Worm (Caenorhabditis elegans) whole organism, early embryonic: Measurements from ENCODE around the gene col-131.

Experiments
- B0310.2 ChIP-seq: sonication (generic microtip); optimal IDR thresholded peaks from 2 replicates; lab custom pipeline; 2016; ENCODE audit warnings: mild to moderate bottlenecking, missing genetic modification characterization, missing compliant biosample characterization
- F13C5.2 ChIP-seq: sonication (generic microtip); optimal IDR thresholded peaks from 2 replicates; lab custom pipeline; 2017; ENCODE audit warnings: mild to moderate bottlenecking, missing genetic modification characterization, inconsistent platforms, missing compliant biosample characterization
- aly-1 ChIP-seq: sonication (generic microtip); optimal IDR thresholded peaks from 2 replicates; lab custom pipeline; 2016; ENCODE audit warnings: missing genetic modification characterization, missing compliant biosample characterization
- ama-1 ChIP-seq: fragments of 150-350 bp; optimal IDR thresholded peaks from 2 replicates; lab custom pipeline; 2014
- ceh-13 ChIP-seq: fragments of 200-800 bp; sonication (Bioruptor generic); optimal IDR thresholded peaks from 2 replicates; lab custom pipeline; 2018; ENCODE audit warnings: mild to moderate bottlenecking, missing genetic modification characterization, missing compliant biosample characterization
- ceh-36 ChIP-seq: sonication (generic microtip); optimal IDR thresholded peaks from 2 replicates; lab custom pipeline; 2016; ENCODE audit warnings: missing genetic modification characterization, inconsistent platforms, missing compliant biosample characterization
- ets-7 ChIP-seq: sonication (generic microtip); optimal IDR thresholded peaks from 2 replicates; lab custom pipeline; 2016; ENCODE audit warnings: missing genotype, missing genetic modification characterization, missing compliant biosample characterization
- flt-1 ChIP-seq: fragments of 200-800 bp; sonication (Bioruptor generic); IDR thresholded peaks from 2 replicates; pipeline ENCODE4 v1.3.6; 2022; ENCODE audit warnings: missing genetic modification characterization, missing compliant biosample characterization
- hmbx-1 ChIP-seq: sonication (generic microtip); optimal IDR thresholded peaks from 2 replicates; lab custom pipeline; 2016; ENCODE audit warnings: mild to moderate bottlenecking, missing genetic modification characterization, missing compliant biosample characterization
- hmg-4 ChIP-seq: fragments of 200-800 bp; sonication (Bioruptor generic); optimal IDR thresholded peaks from 2 replicates; lab custom pipeline; 2018; ENCODE audit warnings: mild to moderate bottlenecking, missing genetic modification characterization, missing compliant biosample characterization
- hnd-1 ChIP-seq: sonication (generic microtip); optimal IDR thresholded peaks from 2 replicates; lab custom pipeline; 2016; ENCODE audit warnings: missing genetic modification characterization, missing compliant biosample characterization
- pes-1 ChIP-seq: fragments of 200-800 bp; sonication (Bioruptor generic); IDR thresholded peaks from 2 replicates; pipeline ENCODE4 v1.3.6; 2022; ENCODE audit warnings: missing genetic modification reagents, missing genetic modification characterization, missing compliant biosample characterization
- scrt-1 ChIP-seq: fragments of 200-800 bp; sonication (Bioruptor generic); IDR thresholded peaks from 2 replicates; pipeline ENCODE4 v1.3.6; 2022; ENCODE audit warnings: missing genetic modification characterization, missing compliant biosample characterization
- sea-1 ChIP-seq: fragments of 200-800 bp; sonication (Bioruptor generic); conservative IDR thresholded peaks from 2 replicates; pipeline ENCODE4 v1.3.6; 2022; ENCODE audit warnings: missing genetic modification characterization, missing compliant biosample characterization
- tbx-11 ChIP-seq: fragments of 200-800 bp; sonication (Bioruptor generic); IDR thresholded peaks from 2 replicates; pipeline ENCODE4 v1.3.6; 2022; ENCODE audit warnings: missing genetic modification characterization, missing compliant biosample characterization
- tbx-37 ChIP-seq: fragments of 200-800 bp; sonication (Bioruptor generic); conservative IDR thresholded peaks from 2 replicates; pipeline ENCODE4 v1.3.6; 2022; ENCODE audit warnings: missing genetic modification reagents, missing genetic modification characterization, missing compliant biosample characterization
- tra-4 ChIP-seq: sonication (generic microtip); optimal IDR thresholded peaks from 2 replicates; lab custom pipeline; 2017; ENCODE audit warnings: missing genetic modification characterization, missing compliant biosample characterization

Gene col-131

ce11 chrIV:13046848-13047247 is 20.3 kb downstream of the col-131 start, which contains the start of gene scl-9:
scl-9 (plus strand) TSS chrIV:13047148.
- TF ChIP-seq tra-4 (tag; lab: Kevin White, UChicago) (no peak), flt-1 (GFP tag; lab: Robert Waterston, UW) (no peak), tbx-37 (GFP tag; lab: Robert Waterston, UW) (no peak), hmg-4 (GFP tag; lab: Kevin White, UChicago) (no peak), F13C5.2 (tag; lab: Kevin White, UChicago) (no peak), scrt-1 (GFP tag; lab: Robert Waterston, UW) (no peak), sea-1 (no peak), ets-7 (tag; lab: Kevin White, UChicago) (no peak), ceh-13 (no peak), pes-1 (GFP tag; lab: Robert Waterston, UW) (no peak), ceh-36 (tag; lab: Kevin White, UChicago) (no peak), hmbx-1 (tag; lab: Kevin White, UChicago) (no peak)

- TF ChIP-seq B0310.2 (tag; lab: Kevin White, UChicago) (no peak), pes-1 (GFP tag; lab: Robert Waterston, UW) (no peak), flt-1 (GFP tag; lab: Robert Waterston, UW) (no peak), hmbx-1 (tag; lab: Kevin White, UChicago) (no peak), hmg-4 (GFP tag; lab: Kevin White, UChicago) (no peak), ama-1 (lab: Kevin White, UChicago) (no peak), tra-4 (tag; lab: Kevin White, UChicago) (no peak), tbx-37 (GFP tag; lab: Robert Waterston, UW) (no peak), ceh-36 (tag; lab: Kevin White, UChicago) (no peak), tbx-11 (GFP tag; lab: Robert Waterston, UW) (no peak)
These were observed 22.1 kb downstream of the col-131 start for ce11 chrIV:13044980-13045379.

ce11 chrIV:13042091-13042490 is 25.0 kb downstream of the col-131 start, which contains the start of gene amt-2:
amt-2 (plus strand) TSS chrIV:13042391.
- TF ChIP-seq ceh-13, result no peak
- TF ChIP-seq tra-4 (tag; lab: Kevin White, UChicago), result no peak
- no peak for TF ChIP-seq ama-1 (lab: Kevin White, UChicago)
- no peak for TF ChIP-seq tbx-37 (GFP tag; lab: Robert Waterston, UW)
- TF ChIP-seq tbx-11 (GFP tag; lab: Robert Waterston, UW), result no peak
- no peak for TF ChIP-seq sea-1
- no peak for TF ChIP-seq hmbx-1 (tag; lab: Kevin White, UChicago)
- no peak for TF ChIP-seq hmg-4 (GFP tag; lab: Kevin White, UChicago)

- TF ChIP-seq ceh-13 (no peak), tra-4 (tag; lab: Kevin White, UChicago) (no peak), scrt-1 (GFP tag; lab: Robert Waterston, UW) (no peak)
These were observed 25.6 kb downstream of the col-131 start for ce11 chrIV:13041486-13041885.

- TF ChIP-seq tbx-11 (GFP tag; lab: Robert Waterston, UW) (no peak), flt-1 (GFP tag; lab: Robert Waterston, UW) (no peak), ceh-13 (no peak), hnd-1 (tag; lab: Kevin White, UChicago) (no peak), aly-1 (tag; lab: Kevin White, UChicago) (no peak), pes-1 (GFP tag; lab: Robert Waterston, UW) (no peak), F13C5.2 (tag; lab: Kevin White, UChicago) (no peak), B0310.2 (tag; lab: Kevin White, UChicago) (no peak), tra-4 (tag; lab: Kevin White, UChicago) (no peak), ama-1 (lab: Kevin White, UChicago) (no peak), ceh-36 (tag; lab: Kevin White, UChicago) (no peak), sea-1 (no peak), scrt-1 (GFP tag; lab: Robert Waterston, UW) (no peak), ets-7 (tag; lab: Kevin White, UChicago) (no peak)
These were observed 28.2 kb downstream of the col-131 start, which contains the start of gene F49E11.2 for ce11 chrIV:13038888-13039287. F49E11.2 (minus strand) TSS chrIV:13038988.

- TF ChIP-seq tbx-11 (GFP tag; lab: Robert Waterston, UW) (no peak), ceh-36 (tag; lab: Kevin White, UChicago) (no peak), aly-1 (tag; lab: Kevin White, UChicago) (no peak), ets-7 (tag; lab: Kevin White, UChicago) (no peak), F13C5.2 (tag; lab: Kevin White, UChicago) (no peak), tbx-37 (GFP tag; lab: Robert Waterston, UW) (no peak), B0310.2 (tag; lab: Kevin White, UChicago) (no peak), sea-1 (no peak), hmbx-1 (tag; lab: Kevin White, UChicago) (no peak), pes-1 (GFP tag; lab: Robert Waterston, UW) (no peak), hnd-1 (tag; lab: Kevin White, UChicago) (no peak), tra-4 (tag; lab: Kevin White, UChicago) (no peak), ama-1 (lab: Kevin White, UChicago) (no peak), ceh-13 (no peak), scrt-1 (GFP tag; lab: Robert Waterston, UW) (no peak)
These were observed 30.3 kb downstream of the col-131 start for ce11 chrIV:13036835-13037234.

- TF ChIP-seq tbx-37 (GFP tag; lab: Robert Waterston, UW), result no peak
- TF ChIP-seq ceh-13, result no peak
- TF ChIP-seq hnd-1 (tag; lab: Kevin White, UChicago), result no peak
- no peak for TF ChIP-seq F13C5.2 (tag; lab: Kevin White, UChicago)
- no peak for TF ChIP-seq tra-4 (tag; lab: Kevin White, UChicago)
- TF ChIP-seq sea-1, result no peak
- no peak for TF ChIP-seq tbx-11 (GFP tag; lab: Robert Waterston, UW)
These were observed 31.8 kb downstream of the col-131 start for ce11 chrIV:13035302-13035701.
